Fruit fly (Drosophila melanogaster) whole organism, prepupa: ENCODE results near the gene CG5282.

Source experiments
- CG16779 ChIP-seq: fragments of 200-800 bp; sonication (Bioruptor generic); optimal IDR thresholded peaks from 3 replicates; lab custom pipeline; 2017; ENCODE audit warnings: missing biosample characterization, mild to moderate bottlenecking, missing genetic modification characterization
- Sox102F ChIP-seq: fragments of 200-800 bp; sonication (Bioruptor generic); optimal IDR thresholded peaks from 2 replicates; lab custom pipeline; 2016; ENCODE audit warnings: missing biosample characterization, mild to moderate bottlenecking, missing genetic modification characterization

dm6 chr3L:20470991-20471498 lies 45.2 kb upstream of the CG5282 start:
- TF ChIP-seq Sox102F (GFP tag; lab: Kevin White, UChicago) (no peak), CG16779 (tag; lab: Kevin White, UChicago) (no peak)
